Worm (Caenorhabditis elegans) whole organism, dauer: ENCODE results near the gene T12B3.3.
"Not testable (repeated sequence)": the region's sequence is repeated elsewhere in the genome, so short reads cannot be mapped to it uniquely, and the experiment has no call there.

Experiments used
- unc-62 ChIP-seq: sonication (generic microtip); optimal IDR thresholded peaks from 2 replicates; lab custom pipeline; 2017; ENCODE audit warnings: missing biosample characterization, missing genetic modification reagents, missing genetic modification characterization

T12B3.3 gene

DNA sequence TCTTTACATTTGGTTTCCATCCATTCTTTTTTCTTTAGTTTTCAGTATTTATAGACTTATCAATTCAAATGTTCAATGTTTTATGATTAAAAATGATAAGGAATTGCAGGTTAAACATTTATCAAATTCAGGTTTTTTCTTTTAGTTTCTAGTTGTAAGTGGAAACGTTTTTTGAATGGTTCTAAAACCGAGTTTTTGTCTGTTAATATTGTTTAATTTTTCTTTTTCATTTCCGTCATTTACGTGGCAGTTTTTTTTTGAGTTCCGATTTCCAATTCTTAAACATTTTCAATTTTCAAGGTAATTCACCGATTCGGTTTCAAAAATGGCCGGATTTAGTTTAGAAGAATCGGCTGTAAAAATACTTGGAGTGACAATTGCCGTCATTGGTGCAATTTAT lies at the start of gene T12B3.3:
T12B3.3 (plus strand) TSS at position 301 of the 400 bp plus-strand sequence.
- TF ChIP-seq unc-62 (GFP tag; lab: Kevin White, UChicago), result not testable (repeated sequence)

DNA sequence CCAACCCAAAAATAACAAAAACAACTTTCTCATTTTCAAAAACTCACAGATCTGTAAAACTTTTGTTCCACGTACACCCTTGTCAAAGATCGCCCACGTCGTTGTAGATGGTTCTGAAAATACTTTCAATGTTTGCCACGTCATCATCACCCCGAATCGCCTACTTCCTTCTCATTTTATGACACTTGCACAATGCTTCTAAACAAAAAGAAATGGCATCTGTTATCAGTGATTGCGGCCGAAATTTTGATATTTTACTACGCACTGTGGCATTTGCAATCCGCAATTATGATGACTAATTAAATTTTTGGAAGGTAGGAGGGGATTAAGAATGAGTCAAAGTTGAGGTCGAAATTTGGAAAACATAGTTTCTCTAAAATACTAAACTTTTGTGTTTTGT lies 49.2 kb upstream of the T12B3.3 start:
- TF ChIP-seq unc-62 (GFP tag; lab: Kevin White, UChicago), result no peak

DNA sequence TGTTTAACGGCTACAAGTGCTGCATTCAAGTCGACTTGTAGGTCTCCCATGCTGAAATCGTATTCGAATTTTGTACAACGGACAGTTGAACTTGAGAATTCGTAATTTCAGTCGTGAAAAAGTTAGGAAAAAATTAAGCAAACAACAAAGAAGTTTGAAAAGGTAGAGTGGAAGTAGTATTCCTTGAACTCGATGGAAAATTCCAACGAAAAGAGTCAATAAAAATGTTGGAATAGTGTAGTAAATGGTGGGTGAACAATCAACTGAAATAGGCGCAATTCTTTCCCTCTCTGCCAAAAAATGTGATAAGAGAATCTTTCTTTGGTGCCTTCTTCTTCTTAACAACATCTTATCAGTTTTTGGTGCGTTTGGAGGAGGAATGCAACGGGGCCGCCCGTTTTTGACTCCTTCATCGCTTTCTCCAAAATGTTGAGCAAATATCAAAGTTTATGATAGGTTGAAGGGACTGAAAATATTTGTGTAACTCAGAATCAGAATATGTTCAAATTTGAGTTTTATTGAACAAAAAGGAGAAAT lies 48.3 kb upstream of the T12B3.3 start, which contains the start of gene ifo-1:
ifo-1 (minus strand) TSS at position 51 of the 537 bp plus-strand sequence.
- TF ChIP-seq unc-62 (GFP tag; lab: Kevin White, UChicago), result no peak

DNA sequence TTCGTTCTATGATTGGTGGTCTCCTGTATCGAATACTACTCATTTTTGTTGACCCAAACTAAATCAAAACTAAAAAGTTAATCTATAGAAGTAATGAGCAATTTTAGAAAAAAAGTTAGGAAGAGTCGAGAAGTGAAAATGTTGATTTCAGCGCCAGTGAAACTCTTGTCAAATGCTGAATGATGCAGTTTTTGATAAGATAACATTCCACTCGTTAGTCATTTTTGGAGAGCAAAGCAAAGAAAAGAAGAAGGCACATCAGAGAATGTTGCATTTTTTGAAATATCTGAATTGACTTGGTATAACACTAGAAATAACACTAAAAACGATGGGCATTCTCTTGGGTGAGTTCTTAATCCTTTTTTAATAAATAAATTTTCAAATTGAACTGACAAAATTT lies 46.0 kb upstream of the T12B3.3 start, which contains the start of gene sqst-2:
sqst-2 (minus strand) TSS at position 58 of the 400 bp plus-strand sequence.
- no peak for TF ChIP-seq unc-62 (GFP tag; lab: Kevin White, UChicago)

DNA sequence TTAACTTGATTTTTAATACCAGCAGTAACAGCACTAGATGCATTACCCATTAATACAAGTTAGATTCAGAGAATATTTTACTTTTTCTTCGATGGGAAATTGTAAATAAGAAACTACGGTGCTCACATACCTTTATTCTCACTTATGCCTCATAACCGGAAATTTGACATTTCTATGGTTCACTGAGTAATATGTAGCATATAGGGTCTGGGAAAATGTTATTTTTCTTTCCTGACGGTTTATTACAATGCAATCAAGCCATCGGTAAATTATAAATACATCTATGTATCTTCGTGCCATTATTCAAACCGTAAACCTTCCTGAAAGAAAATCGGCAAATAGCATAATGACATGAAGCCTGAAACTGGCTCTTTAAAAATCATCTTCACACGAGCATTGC lies 42.3 kb upstream of the T12B3.3 start, which contains the start of gene ocr-4:
ocr-4 (minus strand) TSS at position 101 of the 400 bp plus-strand sequence.
- no peak for TF ChIP-seq unc-62 (GFP tag; lab: Kevin White, UChicago)

DNA sequence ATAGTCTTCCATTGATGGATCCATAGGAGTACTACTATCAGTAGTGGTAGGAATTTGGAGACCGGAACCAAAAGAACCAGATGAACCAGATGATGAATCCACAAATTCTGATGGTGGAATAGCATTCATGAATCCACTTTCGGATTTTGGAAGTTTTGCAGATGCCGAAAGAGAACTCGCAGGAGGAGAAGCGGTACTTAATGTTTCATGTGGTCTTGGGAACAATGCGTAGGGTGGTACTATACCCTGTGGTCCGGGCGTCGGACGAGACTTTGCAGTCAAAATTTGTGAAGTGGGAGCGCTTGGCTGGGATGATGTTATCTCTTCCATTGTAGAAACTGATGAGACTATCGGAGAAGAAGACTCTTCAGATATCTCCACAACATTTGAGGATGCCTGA lies 36.9 kb upstream of the T12B3.3 start:
- no peak for TF ChIP-seq unc-62 (GFP tag; lab: Kevin White, UChicago)

DNA sequence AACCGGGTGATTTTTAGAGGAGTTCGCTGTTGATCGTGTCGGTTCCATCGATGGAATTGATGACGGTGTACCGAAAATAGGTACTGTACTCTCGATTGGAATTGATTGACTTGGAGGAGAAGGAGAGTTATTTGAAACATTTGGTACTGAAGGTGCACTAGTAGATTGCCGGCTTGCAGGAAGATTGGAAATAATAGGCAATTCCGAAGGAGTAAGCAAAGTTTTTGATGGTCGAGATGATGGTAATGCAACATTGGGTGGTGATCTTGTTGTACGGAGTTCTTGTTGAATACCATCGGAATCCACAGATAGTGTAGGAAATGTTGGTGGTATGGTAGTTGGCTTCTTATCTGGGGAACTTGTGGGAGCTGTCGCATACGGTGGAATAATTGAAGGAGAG lies 35.9 kb upstream of the T12B3.3 start:
- no peak for TF ChIP-seq unc-62 (GFP tag; lab: Kevin White, UChicago)

DNA sequence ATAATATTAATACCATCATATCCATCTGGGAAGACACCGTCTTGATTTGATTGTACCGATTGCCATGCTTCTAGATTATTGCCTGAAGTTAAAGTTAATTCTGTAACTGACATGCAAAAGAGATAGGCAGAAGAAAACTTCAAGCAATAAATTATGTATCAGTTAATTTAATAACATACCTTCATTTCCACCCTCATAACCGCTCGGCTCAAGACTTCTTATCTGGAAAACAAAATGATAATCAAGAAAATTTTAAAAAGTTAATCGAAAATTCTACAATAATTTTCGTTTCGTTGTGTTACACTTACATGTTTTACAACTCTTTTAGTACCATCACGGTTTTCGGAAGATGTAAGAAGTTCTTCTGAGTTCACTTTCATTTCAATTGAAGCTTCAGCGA lies 32.8 kb upstream of the T12B3.3 start:
- no peak for TF ChIP-seq unc-62 (GFP tag; lab: Kevin White, UChicago)

DNA sequence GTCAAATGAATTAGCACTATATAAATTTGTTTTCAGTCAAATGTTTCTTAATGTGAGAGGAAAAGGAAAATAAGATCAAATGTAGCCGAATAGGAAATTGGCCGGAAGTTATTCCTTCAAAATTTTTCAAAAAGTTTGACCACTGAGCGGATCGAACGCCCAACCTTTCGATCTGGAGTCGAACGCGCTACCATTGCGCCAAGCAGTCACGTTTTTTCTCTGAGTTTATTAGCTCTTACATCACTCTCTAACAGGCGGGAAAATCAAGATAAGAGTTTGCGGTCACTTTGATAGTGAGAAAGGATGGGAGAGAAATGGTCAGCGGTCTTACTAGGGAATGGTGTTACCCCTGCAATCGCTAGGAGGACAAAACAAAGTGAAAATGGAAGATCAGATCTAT lies 30.9 kb upstream of the T12B3.3 start:
- TF ChIP-seq unc-62 (GFP tag; lab: Kevin White, UChicago), result no peak

DNA sequence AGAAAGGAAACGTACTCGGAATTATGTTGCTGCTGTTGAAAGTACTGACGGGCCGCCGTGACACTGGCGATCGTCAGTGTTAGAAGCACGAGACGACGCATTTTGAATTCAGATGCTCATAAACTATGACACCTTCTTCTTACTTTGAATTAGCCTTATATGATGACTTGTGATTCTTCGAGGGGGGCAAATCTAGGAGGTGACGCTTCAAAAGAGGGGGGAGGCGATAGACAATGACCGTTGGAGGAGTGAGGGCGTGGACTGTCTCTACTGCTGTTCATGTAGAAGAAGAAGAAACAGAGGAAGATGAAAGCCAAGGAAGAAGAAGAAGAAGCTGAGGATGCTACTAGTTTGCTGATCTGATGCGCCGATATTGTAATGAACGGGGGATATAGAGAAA lies 28.2 kb upstream of the T12B3.3 start, which contains the start of gene daf-42:
daf-42 (minus strand) TSS at position 101 of the 400 bp plus-strand sequence.
- no peak for TF ChIP-seq unc-62 (GFP tag; lab: Kevin White, UChicago)

DNA sequence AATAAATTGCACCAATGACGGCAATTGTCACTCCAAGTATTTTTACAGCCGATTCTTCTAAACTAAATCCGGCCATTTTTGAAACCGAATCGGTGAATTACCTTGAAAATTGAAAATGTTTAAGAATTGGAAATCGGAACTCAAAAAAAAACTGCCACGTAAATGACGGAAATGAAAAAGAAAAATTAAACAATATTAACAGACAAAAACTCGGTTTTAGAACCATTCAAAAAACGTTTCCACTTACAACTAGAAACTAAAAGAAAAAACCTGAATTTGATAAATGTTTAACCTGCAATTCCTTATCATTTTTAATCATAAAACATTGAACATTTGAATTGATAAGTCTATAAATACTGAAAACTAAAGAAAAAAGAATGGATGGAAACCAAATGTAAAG lies 9.9 kb upstream of the T12B3.3 start, which contains the start of gene Y40C5A.4:
Y40C5A.4 (minus strand) TSS at position 101 of the 400 bp plus-strand sequence.
- not testable (repeated sequence) for TF ChIP-seq unc-62 (GFP tag; lab: Kevin White, UChicago)

DNA sequence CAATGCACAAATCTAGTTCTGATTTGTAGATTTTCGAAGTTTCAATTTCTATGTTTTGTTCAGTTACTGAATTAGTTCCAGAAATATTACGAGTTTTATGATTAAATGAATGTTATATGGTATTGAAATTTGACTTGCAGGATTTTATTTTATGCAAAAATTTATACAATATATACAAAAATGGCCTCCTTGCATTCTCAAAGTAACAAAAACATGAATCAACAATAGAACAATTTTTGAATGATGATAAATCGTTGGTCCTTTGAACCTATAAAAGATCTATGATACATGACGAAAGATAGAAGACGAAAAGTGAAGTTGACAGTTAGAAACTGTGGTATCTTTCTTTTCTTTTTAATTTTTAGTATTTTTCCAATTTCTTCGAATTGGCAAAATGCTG lies 1.6 kb downstream of the T12B3.3 start, which contains the start of gene T12B3.2:
T12B3.2 (plus strand) TSS at position 301 of the 400 bp plus-strand sequence.
- TF ChIP-seq unc-62 (GFP tag; lab: Kevin White, UChicago), result no peak

DNA sequence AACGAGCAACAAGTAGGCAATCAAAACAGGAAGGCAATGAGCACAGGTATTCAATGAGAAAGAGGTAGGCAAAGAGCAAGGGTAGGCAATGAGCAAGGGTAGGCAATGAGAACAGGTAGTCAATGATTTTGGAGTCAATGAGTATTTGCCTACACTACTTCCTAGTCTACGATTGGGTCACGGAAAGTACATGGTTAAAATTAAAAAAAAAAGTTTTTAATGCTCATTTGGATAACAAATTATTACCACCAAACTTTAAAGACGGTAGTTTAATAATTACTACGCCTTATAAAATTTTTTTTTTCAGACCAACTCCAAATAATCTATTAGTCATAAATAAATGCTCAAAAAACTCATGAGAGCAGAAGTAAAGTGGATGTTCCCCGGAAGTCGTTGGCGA lies 6.8 kb downstream of the T12B3.3 start, which contains the start of gene ptp-8:
ptp-8 (plus strand) TSS at position 301 of the 400 bp plus-strand sequence.
- TF ChIP-seq unc-62 (GFP tag; lab: Kevin White, UChicago), result no peak

DNA sequence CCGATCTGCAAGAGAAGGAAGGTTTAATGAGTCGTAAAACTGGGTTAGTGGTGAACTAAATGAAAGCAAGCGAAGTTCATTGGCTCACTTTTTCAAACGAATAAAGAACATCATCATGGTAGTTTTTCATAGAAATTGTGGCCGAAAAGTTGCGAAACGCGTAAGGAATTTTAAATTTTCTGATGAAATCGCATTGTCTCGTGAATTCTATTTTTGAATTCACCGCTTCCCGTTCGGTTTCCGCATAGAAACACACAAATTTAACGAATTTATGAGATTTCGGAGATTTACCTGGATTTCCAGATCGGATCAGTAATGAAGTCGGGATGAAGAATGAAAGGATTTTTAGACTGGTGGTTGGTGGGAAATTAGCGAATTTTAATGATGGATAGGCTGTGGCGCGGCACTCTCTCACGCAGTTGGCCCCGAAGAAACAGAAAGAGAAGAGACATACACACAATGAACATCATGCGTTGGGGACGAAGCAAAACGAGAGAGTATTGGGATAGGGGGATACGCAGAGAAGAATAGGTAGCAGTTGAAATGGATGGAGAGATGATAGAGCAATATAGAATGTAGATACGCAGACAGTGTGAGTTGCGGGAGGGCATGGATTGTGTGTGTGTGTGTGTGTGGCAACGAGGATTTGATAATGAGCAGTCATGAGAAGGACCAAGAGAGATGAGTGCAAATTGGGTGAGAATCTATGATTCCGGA lies 12.0 kb downstream of the T12B3.3 start:
- TF ChIP-seq unc-62 (GFP tag; lab: Kevin White, UChicago), result no peak

DNA sequence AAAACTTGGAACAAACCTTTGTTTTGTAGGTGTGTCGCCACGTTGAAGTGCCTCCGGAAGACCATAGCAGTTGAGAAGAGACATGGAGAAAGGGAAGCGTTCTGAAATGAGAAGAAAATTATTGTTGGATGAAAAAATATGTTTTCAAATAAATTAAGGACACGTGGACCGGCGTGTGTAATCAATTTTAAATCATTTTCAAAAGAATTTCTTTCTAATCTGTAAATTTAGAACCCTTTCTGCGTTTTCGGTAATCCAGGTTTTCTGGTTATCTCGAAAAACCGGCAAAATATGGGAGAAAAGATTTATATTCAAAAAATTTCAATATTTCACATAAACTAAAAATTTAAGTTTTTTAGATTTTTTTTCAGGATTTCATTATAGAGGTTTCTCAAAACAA lies 13.9 kb downstream of the T12B3.3 start, which contains the start of gene mob-3:
mob-3 (minus strand) TSS at position 101 of the 400 bp plus-strand sequence.
- no peak for TF ChIP-seq unc-62 (GFP tag; lab: Kevin White, UChicago)

DNA sequence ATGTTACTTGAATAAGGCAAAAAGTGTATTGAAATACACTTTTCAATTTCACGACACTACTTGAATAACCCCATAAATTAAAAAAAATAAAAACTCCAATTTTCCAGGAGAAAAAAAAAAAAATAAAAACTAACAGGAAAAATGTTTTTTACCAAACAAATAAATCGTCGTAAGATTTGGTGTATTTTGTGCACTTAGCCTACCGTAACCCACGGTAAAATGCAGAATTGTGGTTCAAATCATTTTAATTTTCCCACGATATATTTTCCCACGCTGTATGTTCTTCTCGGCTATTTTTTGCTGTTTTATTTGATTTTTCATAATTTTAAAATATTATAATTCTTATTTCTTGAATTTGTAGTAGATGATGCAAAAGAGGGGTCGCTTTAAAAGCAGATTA lies 14.8 kb downstream of the T12B3.3 start:
- no peak for TF ChIP-seq unc-62 (GFP tag; lab: Kevin White, UChicago)
